Worm (Caenorhabditis elegans) whole organism, L3 larva: Measurements from ENCODE around the gene C18G1.7.

Experiments
- ZK546.5 ChIP-seq: sonication (generic microtip); optimal IDR thresholded peaks from 2 replicates; lab custom pipeline; 2017; ENCODE audit warnings: missing biosample characterization, missing genetic modification characterization
- ceh-16 ChIP-seq: sonication (generic microtip); optimal IDR thresholded peaks from 2 replicates; lab custom pipeline; 2017; ENCODE audit warnings: missing biosample characterization, missing genetic modification characterization
- ceh-28 ChIP-seq: fragments of 150-350 bp; optimal IDR thresholded peaks from 2 replicates; lab custom pipeline; 2014; ENCODE audit warnings: missing biosample characterization, missing genetic modification reagents, missing genetic modification characterization
- ceh-82 ChIP-seq: fragments of 150-350 bp; optimal IDR thresholded peaks from 2 replicates; lab custom pipeline; 2014; ENCODE audit warnings: missing biosample characterization, missing genetic modification characterization
- ceh-9 ChIP-seq: sonication (generic microtip); optimal IDR thresholded peaks from 2 replicates; lab custom pipeline; 2018; ENCODE audit warnings: missing biosample characterization, missing genetic modification characterization
- daf-12 ChIP-seq: fragments of 150-350 bp; optimal IDR thresholded peaks from 2 replicates; lab custom pipeline; 2014; ENCODE audit warnings: missing biosample characterization, missing genetic modification reagents, missing genetic modification characterization
- egl-27 ChIP-seq: sonication (generic microtip); optimal IDR thresholded peaks from 4 replicates; lab custom pipeline; 2017; ENCODE audit warnings: missing biosample characterization, missing genetic modification reagents, missing genetic modification characterization
- egl-5 ChIP-seq: fragments of 150-350 bp; optimal IDR thresholded peaks from 2 replicates; lab custom pipeline; 2017; ENCODE audit warnings: missing biosample characterization, missing genetic modification reagents, missing genetic modification characterization, inconsistent platforms
- elt-1 ChIP-seq: fragments of 150-350 bp; optimal IDR thresholded peaks from 2 replicates; lab custom pipeline; 2014; ENCODE audit warnings: missing biosample characterization, missing genetic modification characterization
- eor-1 ChIP-seq, 2 experiments: fragments of 150-350 bp; optimal IDR thresholded peaks; 2 replicates each; lab custom pipeline; 2014 to 2018; ENCODE audit warnings: missing biosample characterization in 2 of 2, missing genetic modification characterization in 2 of 2
- fkh-10 ChIP-seq: sonication (generic microtip); optimal IDR thresholded peaks from 2 replicates; lab custom pipeline; 2017; ENCODE audit warnings: missing biosample characterization, missing genetic modification reagents, missing genetic modification characterization
- fos-1 ChIP-seq: fragments of 150-350 bp; optimal IDR thresholded peaks from 2 replicates; lab custom pipeline; 2014; ENCODE audit warnings: missing biosample characterization, missing genetic modification characterization
- hmg-11 ChIP-seq: sonication (generic microtip); optimal IDR thresholded peaks from 2 replicates; lab custom pipeline; 2016; ENCODE audit warnings: missing genetic modification characterization, missing compliant biosample characterization
- jun-1 ChIP-seq: fragments of 150-350 bp; optimal IDR thresholded peaks from 2 replicates; lab custom pipeline; 2014; ENCODE audit warnings: missing biosample characterization, missing genetic modification reagents, missing genetic modification characterization
- lin-15B ChIP-seq: fragments of 150-350 bp; optimal IDR thresholded peaks from 2 replicates; lab custom pipeline; 2014; ENCODE audit warnings: missing biosample characterization, missing genetic modification characterization
- lsy-12 ChIP-seq: sonication (generic microtip); optimal IDR thresholded peaks from 2 replicates; lab custom pipeline; 2016; ENCODE audit warnings: mild to moderate bottlenecking, missing genetic modification characterization, missing compliant biosample characterization
- mdl-1 ChIP-seq: fragments of 150-350 bp; optimal IDR thresholded peaks from 2 replicates; lab custom pipeline; 2014; ENCODE audit warnings: missing biosample characterization, missing genetic modification characterization
- mml-1 ChIP-seq: fragments of 150-350 bp; sonication (generic microtip); optimal IDR thresholded peaks from 3 replicates; lab custom pipeline; 2014; ENCODE audit warnings: missing biosample characterization, missing genetic modification characterization
- nhr-11 ChIP-seq: fragments of 150-350 bp; optimal IDR thresholded peaks from 2 replicates; lab custom pipeline; 2014; ENCODE audit warnings: missing biosample characterization, missing genetic modification characterization
- nhr-23 ChIP-seq: fragments of 150-350 bp; optimal IDR thresholded peaks from 2 replicates; lab custom pipeline; 2014; ENCODE audit warnings: missing biosample characterization, missing genetic modification reagents, missing genetic modification characterization
- nhr-237 ChIP-seq: fragments of 150-350 bp; optimal IDR thresholded peaks from 2 replicates; lab custom pipeline; 2014; ENCODE audit warnings: missing biosample characterization, missing genetic modification characterization
- nhr-25 ChIP-seq: sonication (generic microtip); optimal IDR thresholded peaks from 2 replicates; lab custom pipeline; 2017; ENCODE audit warnings: missing biosample characterization, missing genetic modification characterization
- nhr-28 ChIP-seq: fragments of 150-350 bp; optimal IDR thresholded peaks from 2 replicates; lab custom pipeline; 2014; ENCODE audit warnings: missing biosample characterization, missing genetic modification characterization
- nhr-43 ChIP-seq: sonication (generic microtip); optimal IDR thresholded peaks from 2 replicates; lab custom pipeline; 2016; ENCODE audit warnings: mild to moderate bottlenecking, missing genetic modification characterization, missing compliant biosample characterization; ENCODE audit not compliant: poor library complexity, severe bottlenecking
- nhr-67 ChIP-seq: fragments of 150-350 bp; optimal IDR thresholded peaks from 2 replicates; lab custom pipeline; 2014; ENCODE audit warnings: missing biosample characterization, missing genetic modification characterization
- nhr-76 ChIP-seq: fragments of 150-350 bp; sonication (generic microtip); optimal IDR thresholded peaks from 5 replicates; lab custom pipeline; 2014; ENCODE audit warnings: missing biosample characterization, missing genetic modification characterization
- nhr-77 ChIP-seq: fragments of 150-350 bp; optimal IDR thresholded peaks from 2 replicates; lab custom pipeline; 2014; ENCODE audit warnings: missing biosample characterization, missing genetic modification characterization
- pha-4 ChIP-seq: fragments of 150-350 bp; optimal IDR thresholded peaks from 2 replicates; lab custom pipeline; 2014; ENCODE audit warnings: missing biosample characterization, missing genetic modification reagents, missing genetic modification characterization
- pqm-1 ChIP-seq: fragments of 150-350 bp; optimal IDR thresholded peaks from 2 replicates; lab custom pipeline; 2017; ENCODE audit warnings: missing biosample characterization, missing genetic modification characterization, inconsistent platforms
- sea-2 ChIP-seq: fragments of 150-350 bp; sonication (generic microtip); optimal IDR thresholded peaks from 4 replicates; lab custom pipeline; 2014; ENCODE audit warnings: missing biosample characterization, missing genetic modification reagents, missing genetic modification characterization
- skn-1 ChIP-seq: fragments of 150-350 bp; optimal IDR thresholded peaks from 2 replicates; lab custom pipeline; 2014; ENCODE audit warnings: missing biosample characterization, missing genetic modification characterization
- unc-39 ChIP-seq: sonication (generic microtip); optimal IDR thresholded peaks from 4 replicates; lab custom pipeline; 2017; ENCODE audit warnings: missing biosample characterization, missing genetic modification characterization
- unc-62 ChIP-seq: fragments of 150-350 bp; sonication (generic microtip); optimal IDR thresholded peaks from 4 replicates; lab custom pipeline; 2014; ENCODE audit warnings: missing biosample characterization, missing genetic modification reagents, missing genetic modification characterization
- zag-1 ChIP-seq: fragments of 150-350 bp; optimal IDR thresholded peaks from 2 replicates; lab custom pipeline; 2014; ENCODE audit warnings: missing biosample characterization, missing genetic modification characterization

The C18G1.7 gene

ce11 chrV:4777388-4777986 is 32.1 kb downstream of the C18G1.7 start, which contains the start of gene C18G1.1:
C18G1.1 (plus strand) TSS chrV:4777960.
- TF ChIP-seq egl-5 = peak; percentile 37
- TF ChIP-seq ceh-82 (tag; lab: Kevin White, UChicago) = no peak
- no peak for TF ChIP-seq ceh-9 (tag; lab: Kevin White, UChicago)
- no peak for TF ChIP-seq nhr-237 (tag; lab: Kevin White, UChicago)
- no peak for TF ChIP-seq sea-2 (GFP tag; lab: Kevin White, UChicago)
- TF ChIP-seq, all 47 proteins: peak for 1

- no peak for TF ChIP-seq elt-1 (tag; lab: Kevin White, UChicago)
- TF ChIP-seq nhr-43 (tag; lab: Kevin White, UChicago) = no peak
- TF ChIP-seq pqm-1 (tag; lab: Kevin White, UChicago) = no peak
- no peak for TF ChIP-seq nhr-76 (tag; lab: Kevin White, UChicago)
- no peak for TF ChIP-seq nhr-25 (tag; lab: Kevin White, UChicago)
- no peak for TF ChIP-seq nhr-67 (tag; lab: Kevin White, UChicago)
- no peak for TF ChIP-seq lsy-12
- no peak for TF ChIP-seq sea-2 (GFP tag; lab: Kevin White, UChicago)
- no peak for TF ChIP-seq zag-1
- TF ChIP-seq unc-62 (GFP tag; lab: Kevin White, UChicago) = no peak
- TF ChIP-seq lin-15B = no peak
- no peak for TF ChIP-seq jun-1
- no peak for TF ChIP-seq mml-1 (tag; lab: Kevin White, UChicago)
- TF ChIP-seq, all 47 proteins: peak for 0
Observed at ce11 chrV:4783313-4783712, 37.9 kb downstream of the C18G1.7 start, which contains the start of gene Y60C6A.1. Y60C6A.1 (plus strand) TSS chrV:4783613.

ce11 chrV:4785333-4785852 is 40.0 kb downstream of the C18G1.7 start, which contains the start of the genes Y60C6A.2 and Y60C6A.3:
Y60C6A.2 (minus strand) TSS chrV:4785433.
Y60C6A.3 (plus strand) TSS chrV:4785802.
- no peak for TF ChIP-seq unc-62 (GFP tag; lab: Kevin White, UChicago)
- TF ChIP-seq ceh-16 = no peak
- no peak for TF ChIP-seq nhr-77 (tag; lab: Kevin White, UChicago)
- no peak for TF ChIP-seq nhr-11 (tag; lab: Kevin White, UChicago)
- TF ChIP-seq, all 47 proteins: peak for 0

- TF ChIP-seq pha-4 (no peak), nhr-23 (tag; lab: Kevin White, UChicago) (no peak), nhr-76 (tag; lab: Kevin White, UChicago) (no peak), jun-1 (no peak), unc-62 (GFP tag; lab: Kevin White, UChicago) (no peak), skn-1 (tag; lab: Kevin White, UChicago) (no peak)
Observed at ce11 chrV:4787166-4787565, 41.8 kb downstream of the C18G1.7 start, which contains the start of gene R02F11.9. R02F11.9 (plus strand) TSS chrV:4787466.

ce11 chrV:4787836-4788235 is 42.5 kb downstream of the C18G1.7 start:
- TF ChIP-seq fos-1 (tag; lab: Kevin White, UChicago) (no peak), egl-27 (tag; lab: Kevin White, UChicago) (no peak), fkh-10 (GFP tag; lab: Kevin White, UChicago) (no peak), mdl-1 (tag; lab: Kevin White, UChicago) (no peak), hmg-11 (tag; lab: Kevin White, UChicago) (no peak), pha-4 (no peak), nhr-28 (tag; lab: Kevin White, UChicago) (no peak), ZK546.5 (tag; lab: Kevin White, UChicago) (no peak), ceh-28 (tag; lab: Kevin White, UChicago) (no peak), ceh-9 (tag; lab: Kevin White, UChicago) (no peak), elt-1 (tag; lab: Kevin White, UChicago) (no peak)

- TF ChIP-seq eor-1 (tag; optimal IDR thresholded peaks at IDR 0.05; lab: Kevin White, UChicago) (no peak), unc-62 (GFP tag; lab: Kevin White, UChicago) (no peak), sea-2 (GFP tag; lab: Kevin White, UChicago) (no peak), fos-1 (tag; lab: Kevin White, UChicago) (no peak), nhr-43 (tag; lab: Kevin White, UChicago) (no peak), daf-12 (tag; lab: Kevin White, UChicago) (no peak), ZK546.5 (tag; lab: Kevin White, UChicago) (no peak), unc-39 (no peak), lin-15B (no peak)
Observed at ce11 chrV:4788823-4789222, 43.5 kb downstream of the C18G1.7 start, which contains the start of gene R02F11.10. R02F11.10 (plus strand) TSS chrV:4789123.
